Worm (Caenorhabditis elegans) whole organism, L1 larva: ENCODE data around the gene F54G2.1.
A peak's percentile ranks its signal among the peaks of the same experiment; 100 is the strongest.

Experiments
- F16B12.6 ChIP-seq: fragments of 150-350 bp; optimal IDR thresholded peaks from 2 replicates; lab custom pipeline; 2014; ENCODE audit warnings: missing biosample characterization, missing genetic modification characterization
- Y116A8C.19 ChIP-seq: sonication (generic microtip); optimal IDR thresholded peaks from 2 replicates; lab custom pipeline; 2016; ENCODE audit warnings: missing compliant biosample characterization, missing genetic modification characterization, borderline replicate concordance
- ama-1 ChIP-seq: fragments of 150-350 bp; optimal IDR thresholded peaks from 2 replicates; lab custom pipeline; 2014
- ceh-63 ChIP-seq: fragments of 200-800 bp; sonication (Bioruptor generic); optimal IDR thresholded peaks from 2 replicates; lab custom pipeline; 2018; ENCODE audit warnings: mild to moderate bottlenecking, missing genetic modification characterization, missing compliant biosample characterization
- ceh-8 ChIP-seq: fragments of 200-800 bp; sonication (Bioruptor generic); optimal IDR thresholded peaks from 2 replicates; lab custom pipeline; 2018; ENCODE audit warnings: mild to moderate bottlenecking, missing genetic modification characterization, moderate library complexity, missing compliant biosample characterization
- ceh-82 ChIP-seq, 3 experiments: fragments of 150-350 bp in 1 of 3; sonication (generic microtip) in 2 of 3; optimal IDR thresholded peaks; 2 replicates each; lab custom pipeline; 2014 to 2017; ENCODE audit warnings: missing biosample characterization in 3 of 3, missing genetic modification characterization in 3 of 3
- ces-1 ChIP-seq: fragments of 150-350 bp; optimal IDR thresholded peaks from 2 replicates; lab custom pipeline; 2014; ENCODE audit warnings: missing biosample characterization, missing genetic modification reagents, missing genetic modification characterization
- dpl-1 ChIP-seq, 3 experiments: fragments of 150-350 bp in 2 of 3; sonication (generic microtip) in 1 of 3; optimal IDR thresholded peaks; 2 replicates each; lab custom pipeline; 2014 to 2017; ENCODE audit warnings: missing biosample characterization in 3 of 3, missing genetic modification characterization in 3 of 3, missing genetic modification reagents in 3 of 3
- efl-1 ChIP-seq, 4 experiments: fragments of 150-350 bp; optimal IDR thresholded peaks in 3 of 4; peaks in 1 of 4; 1 replicate in 1 of 4; 2 replicates in 3 of 4; lab custom pipeline; 2014; ENCODE audit warnings: missing biosample characterization in 2 of 4, missing genetic modification characterization in 2 of 4, missing genetic modification reagents in 2 of 4
- elt-2 ChIP-seq: sonication (generic microtip); optimal IDR thresholded peaks from 2 replicates; lab custom pipeline; 2016; ENCODE audit warnings: missing genetic modification characterization, mild to moderate bottlenecking, inconsistent platforms, missing compliant biosample characterization, missing genetic modification reagents
- elt-3 ChIP-seq, 6 experiments: fragments of 150-350 bp in 1 of 6; sonication (generic microtip); optimal IDR thresholded peaks; 2 replicates each; lab custom pipeline; 2017 to 2018; ENCODE audit warnings: missing biosample characterization in 6 of 6, missing genetic modification characterization in 6 of 6, inconsistent platforms in 1 of 6
- fkh-10 ChIP-seq: sonication (generic microtip); optimal IDR thresholded peaks from 2 replicates; lab custom pipeline; 2017; ENCODE audit warnings: missing biosample characterization, missing genetic modification reagents, missing genetic modification characterization
- fkh-8 ChIP-seq: sonication (generic microtip); optimal IDR thresholded peaks from 2 replicates; lab custom pipeline; 2016; ENCODE audit warnings: mild to moderate bottlenecking, missing genetic modification characterization, missing compliant biosample characterization
- fos-1 ChIP-seq: fragments of 150-350 bp; optimal IDR thresholded peaks from 2 replicates; lab custom pipeline; 2014; ENCODE audit warnings: missing biosample characterization, missing genetic modification characterization
- hpl-2 ChIP-seq: fragments of 150-350 bp; optimal IDR thresholded peaks from 2 replicates; lab custom pipeline; 2014; ENCODE audit warnings: missing biosample characterization, missing genetic modification reagents, missing genetic modification characterization
- lin-14 ChIP-seq: fragments of 200-800 bp; sonication (Bioruptor generic); optimal IDR thresholded peaks from 2 replicates; lab custom pipeline; 2018; ENCODE audit warnings: mild to moderate bottlenecking, missing genetic modification characterization, moderate library complexity, missing compliant biosample characterization
- lin-39 ChIP-seq: fragments of 150-350 bp; optimal IDR thresholded peaks from 2 replicates; lab custom pipeline; 2014; ENCODE audit warnings: missing biosample characterization, missing genetic modification reagents, missing genetic modification characterization
- lir-3 ChIP-seq: sonication (generic microtip); optimal IDR thresholded peaks from 2 replicates; lab custom pipeline; 2016; ENCODE audit warnings: mild to moderate bottlenecking, missing genetic modification characterization, moderate library complexity, missing compliant biosample characterization; ENCODE audit not compliant: poor library complexity
- lsy-2 ChIP-seq, 2 experiments: fragments of 150-350 bp; optimal IDR thresholded peaks; 2 replicates each; lab custom pipeline; 2014; ENCODE audit warnings: missing biosample characterization in 2 of 2, missing genetic modification characterization in 2 of 2
- mdl-1 ChIP-seq, 2 experiments: fragments of 150-350 bp; optimal IDR thresholded peaks; 2 replicates each; lab custom pipeline; 2014 to 2017; ENCODE audit warnings: missing biosample characterization in 2 of 2, missing genetic modification characterization in 2 of 2, inconsistent platforms in 1 of 2
- mep-1 ChIP-seq: fragments of 150-350 bp; optimal IDR thresholded peaks from 2 replicates; lab custom pipeline; 2014; ENCODE audit warnings: missing biosample characterization, missing genetic modification characterization
- nhr-11 ChIP-seq: fragments of 150-350 bp; optimal IDR thresholded peaks from 2 replicates; lab custom pipeline; 2014; ENCODE audit warnings: missing biosample characterization, missing genetic modification characterization
- nhr-19 ChIP-seq: fragments of 200-800 bp; sonication (Bioruptor generic); conservative IDR thresholded peaks from 2 replicates; pipeline ENCODE4 v1.3.6; 2022; ENCODE audit warnings: missing genetic modification characterization, missing compliant biosample characterization
- nhr-20 ChIP-seq: sonication (generic microtip); optimal IDR thresholded peaks from 2 replicates; lab custom pipeline; 2016; ENCODE audit warnings: mild to moderate bottlenecking, missing genetic modification characterization, missing compliant biosample characterization
- nhr-28 ChIP-seq: fragments of 150-350 bp; optimal IDR thresholded peaks from 2 replicates; lab custom pipeline; 2014; ENCODE audit warnings: missing biosample characterization, missing genetic modification characterization
- nhr-71 ChIP-seq: sonication (generic microtip); optimal IDR thresholded peaks from 2 replicates; lab custom pipeline; 2016; ENCODE audit warnings: mild to moderate bottlenecking, missing genetic modification characterization, moderate library complexity, missing compliant biosample characterization
- nhr-84 ChIP-seq: sonication (generic microtip); optimal IDR thresholded peaks from 2 replicates; lab custom pipeline; 2017; ENCODE audit warnings: missing biosample characterization, missing genetic modification characterization
- pag-3 ChIP-seq: sonication (generic microtip); optimal IDR thresholded peaks from 2 replicates; lab custom pipeline; 2017; ENCODE audit warnings: missing genetic modification characterization, mild to moderate bottlenecking, missing compliant biosample characterization, antibody characterized with exemption, borderline replicate concordance; ENCODE audit not compliant: insufficient read depth
- pax-3 ChIP-seq: fragments of 200-800 bp; sonication (Bioruptor generic); optimal IDR thresholded peaks from 2 replicates; lab custom pipeline; 2018; ENCODE audit warnings: mild to moderate bottlenecking, missing genetic modification characterization, moderate library complexity, missing compliant biosample characterization
- pqm-1 ChIP-seq: sonication (generic microtip); optimal IDR thresholded peaks from 3 replicates; lab custom pipeline; 2017; ENCODE audit warnings: missing biosample characterization, missing genetic modification characterization
- rnt-1 ChIP-seq: sonication (generic microtip); optimal IDR thresholded peaks from 2 replicates; lab custom pipeline; 2016; ENCODE audit warnings: mild to moderate bottlenecking, missing genetic modification characterization, moderate library complexity, missing compliant biosample characterization
- skn-1 ChIP-seq: fragments of 150-350 bp; optimal IDR thresholded peaks from 2 replicates; lab custom pipeline; 2014; ENCODE audit warnings: missing biosample characterization, missing genetic modification characterization
- snu-23 ChIP-seq: sonication (generic microtip); optimal IDR thresholded peaks from 2 replicates; lab custom pipeline; 2016; ENCODE audit warnings: missing genetic modification characterization, missing compliant biosample characterization
- swsn-7 ChIP-seq: sonication (generic microtip); optimal IDR thresholded peaks from 2 replicates; lab custom pipeline; 2016; ENCODE audit warnings: missing genetic modification characterization, missing compliant biosample characterization
- unc-62 ChIP-seq: fragments of 150-350 bp; optimal IDR thresholded peaks from 2 replicates; lab custom pipeline; 2014; ENCODE audit warnings: missing biosample characterization, missing genetic modification reagents, missing genetic modification characterization
- unc-98 ChIP-seq: fragments of 200-800 bp; sonication (Bioruptor generic); IDR thresholded peaks from 2 replicates; pipeline ENCODE4 v1.3.6; 2022; ENCODE audit warnings: missing genetic modification characterization, missing compliant biosample characterization
- zag-1 ChIP-seq: fragments of 150-350 bp; optimal IDR thresholded peaks from 2 replicates; lab custom pipeline; 2014; ENCODE audit warnings: missing biosample characterization, missing genetic modification characterization
- zip-4 ChIP-seq: fragments of 200-800 bp; sonication (Bioruptor generic); optimal IDR thresholded peaks from 2 replicates; lab custom pipeline; 2018; ENCODE audit warnings: mild to moderate bottlenecking, missing genetic modification characterization, moderate library complexity, missing compliant biosample characterization

F54G2.1 gene

DNA sequence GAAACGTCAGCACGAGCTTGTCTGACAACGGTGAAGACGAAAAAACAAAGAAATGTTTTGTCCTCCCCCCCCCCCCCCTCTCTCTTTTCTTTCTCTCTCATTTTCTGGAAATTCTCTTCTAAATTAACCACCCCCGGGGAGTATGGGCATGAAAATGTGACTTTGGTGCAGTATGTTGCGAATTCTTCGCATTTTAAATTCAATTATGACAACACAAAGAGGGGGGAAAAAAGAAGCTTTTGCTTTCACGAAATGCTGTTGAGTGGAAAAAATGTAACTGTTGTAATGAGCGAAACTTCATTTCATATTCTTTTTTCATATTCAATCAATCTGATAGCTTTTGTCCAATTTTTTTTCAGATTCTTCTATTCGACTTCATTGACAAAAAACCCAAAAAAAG is 9.8 kb downstream of the F54G2.1 start:
- TF ChIP-seq nhr-19, result no peak
- no peak for TF ChIP-seq ceh-82 (tag; optimal IDR thresholded peaks at IDR 0.05; lab: Kevin White, UChicago)
- peak; percentile 32 for TF ChIP-seq zag-1 (tag; lab: Kevin White, UChicago)
- no peak for TF ChIP-seq ama-1
- TF ChIP-seq pqm-1 (tag; lab: Kevin White, UChicago), result no peak
- TF ChIP-seq fos-1 (tag; lab: Kevin White, UChicago), result no peak
- no peak for TF ChIP-seq mep-1 (tag; lab: Kevin White, UChicago)
- TF ChIP-seq swsn-7 (tag; lab: Kevin White, UChicago), result no peak
- no peak for TF ChIP-seq skn-1 (tag; lab: Kevin White, UChicago)
- no peak for TF ChIP-seq dpl-1 (GFP tag; optimal IDR thresholded peaks at IDR 0.05; lab: Kevin White, UChicago)
- TF ChIP-seq lin-14 (GFP tag; lab: Kevin White, UChicago), result peak; percentile 75
- no peak for TF ChIP-seq nhr-11 (tag; lab: Kevin White, UChicago)
- no peak for TF ChIP-seq ceh-8 (GFP tag; lab: Kevin White, UChicago)
- no peak for TF ChIP-seq mdl-1 (tag; optimal IDR thresholded peaks at IDR 0.05; lab: Kevin White, UChicago)
- no peak for TF ChIP-seq efl-1 (optimal IDR thresholded peaks at IDR 0.05; lab: Kevin White, UChicago)
- TF ChIP-seq efl-1 (GFP tag; optimal IDR thresholded peaks at IDR 0.05 in 1 of 2; lab: Kevin White, UChicago), result peak in 1 of 2 experiments; percentile 31

DNA sequence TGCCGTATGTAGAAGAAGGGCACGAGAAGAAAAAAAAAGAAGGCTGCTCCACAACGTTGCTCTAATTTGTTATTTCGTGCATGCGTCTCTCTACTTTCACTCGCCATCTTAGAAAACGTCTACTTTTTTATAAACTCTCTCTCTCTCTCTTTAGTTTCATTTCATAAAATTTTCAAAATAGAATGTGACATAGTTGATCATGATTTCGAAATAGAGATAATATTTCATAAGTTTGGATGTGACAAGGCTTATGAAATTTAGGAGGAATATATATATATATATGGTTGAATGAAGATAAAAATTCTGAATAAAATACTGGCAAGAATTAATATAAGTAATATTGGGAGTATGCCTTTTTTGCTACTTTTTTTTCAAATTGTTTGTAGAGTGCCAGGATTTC is 23.1 kb downstream of the F54G2.1 start:
- TF ChIP-seq nhr-19 (no peak), ceh-63 (GFP tag; lab: Kevin White, UChicago) (no peak), pag-3 (tag; lab: Kevin White, UChicago) (no peak), mdl-1 (tag; optimal IDR thresholded peaks at IDR 0.05; lab: Kevin White, UChicago) (no peak), nhr-28 (no peak), pax-3 (tag; lab: Kevin White, UChicago) (no peak), lin-39 (no peak), unc-62 (GFP tag; lab: Kevin White, UChicago) (no peak), nhr-84 (no peak), rnt-1 (tag; lab: Kevin White, UChicago) (no peak), lir-3 (no peak), F16B12.6 (tag; lab: Kevin White, UChicago) (no peak), fkh-10 (GFP tag; lab: Kevin White, UChicago) (no peak), elt-3 (tag; optimal IDR thresholded peaks at IDR 0.05; lab: Kevin White, UChicago) (no peak), nhr-11 (tag; lab: Kevin White, UChicago) (no peak), ceh-8 (GFP tag; lab: Kevin White, UChicago) (no peak), skn-1 (tag; lab: Kevin White, UChicago) (peak; percentile 86), nhr-71 (peak; percentile 0), fkh-8 (tag; lab: Kevin White, UChicago) (peak; percentile 11), zip-4 (GFP tag; lab: Kevin White, UChicago) (no peak), ceh-82 (tag; optimal IDR thresholded peaks at IDR 0.05; lab: Kevin White, UChicago) (peak in 1 of 3 experiments; percentile 12), Y116A8C.19 (tag; lab: Kevin White, UChicago) (no peak), elt-2 (tag; lab: Kevin White, UChicago) (no peak), lin-14 (GFP tag; lab: Kevin White, UChicago) (peak; percentile 31), lsy-2 (tag; optimal IDR thresholded peaks at IDR 0.05; lab: Kevin White, UChicago) (peak in 1 of 2 experiments; percentile 25)

DNA sequence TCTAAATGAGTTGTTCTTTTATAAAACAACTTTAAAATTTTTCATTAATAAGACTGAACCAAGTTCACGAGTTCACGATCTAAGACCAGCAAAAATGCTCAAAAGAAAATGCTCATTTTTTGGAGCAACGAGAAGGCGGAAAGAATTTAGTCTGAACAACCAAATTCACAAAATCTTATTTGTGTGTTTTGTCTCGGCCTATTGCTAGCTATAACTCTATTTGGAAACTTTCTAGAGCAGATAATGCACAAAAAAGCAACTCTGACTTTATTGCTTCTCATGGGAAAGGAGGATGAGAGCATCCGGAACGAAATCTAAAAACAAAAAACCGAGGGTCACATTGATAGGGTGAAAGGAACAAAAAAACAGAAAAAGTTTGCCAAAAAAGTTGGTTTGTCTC is 23.6 kb downstream of the F54G2.1 start:
- TF ChIP-seq fkh-10 (GFP tag; lab: Kevin White, UChicago) (peak; percentile 66), snu-23 (no peak), ces-1 (GFP tag; lab: Kevin White, UChicago) (peak; percentile 25)

DNA sequence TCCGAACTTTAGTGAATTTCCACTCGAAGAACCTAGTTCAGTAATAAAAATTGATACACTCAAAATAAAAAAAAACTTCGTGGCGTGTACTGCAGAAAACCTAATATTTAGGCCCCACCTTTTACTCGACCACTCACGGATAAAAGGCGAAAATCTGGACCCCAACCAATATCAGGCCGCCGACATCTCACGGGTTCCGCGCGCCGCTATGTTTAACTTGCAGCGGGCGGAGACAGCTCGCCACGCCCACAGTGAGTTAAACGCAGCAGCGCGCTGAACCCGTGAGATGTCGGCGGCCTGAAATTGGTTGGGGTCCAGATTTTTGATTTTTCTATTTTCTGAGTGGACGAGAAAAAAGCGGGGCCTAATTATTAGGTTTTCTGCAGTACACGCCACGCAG is 31.3 kb downstream of the F54G2.1 start:
- TF ChIP-seq lin-14 (GFP tag; lab: Kevin White, UChicago) (no peak), hpl-2 (no peak), nhr-20 (tag; lab: Kevin White, UChicago) (no peak), nhr-84 (no peak), unc-98 (GFP tag; lab: Robert Waterston, UW) (no peak)
